Fruit fly (Drosophila melanogaster) whole organism, prepupa: Measurements from ENCODE around the gene sno.
A peak's percentile ranks its signal among the peaks of the same experiment; 100 is the strongest.

ENCODE experiments used
- CG10669 ChIP-seq: fragments of 200-800 bp; sonication (Bioruptor generic); optimal IDR thresholded peaks from 3 replicates; lab custom pipeline; 2018; ENCODE audit warnings: missing biosample characterization, mild to moderate bottlenecking, missing genetic modification characterization, moderate library complexity
- CG11294 ChIP-seq: fragments of 200-800 bp; sonication (Bioruptor generic); IDR thresholded peaks from 2 replicates; pipeline ENCODE4 v1.3.6; 2022; ENCODE audit warnings: missing biosample characterization, missing genetic modification characterization
- CG11902 ChIP-seq: fragments of 200-800 bp; sonication (Bioruptor generic); optimal IDR thresholded peaks from 3 replicates; lab custom pipeline; 2016; ENCODE audit warnings: missing biosample characterization, missing genetic modification characterization
- CG15336 ChIP-seq: fragments of 200-800 bp; sonication (Bioruptor generic); IDR thresholded peaks from 2 replicates; pipeline ENCODE4 v1.3.6; 2022; ENCODE audit warnings: missing biosample characterization, missing genetic modification characterization
- CG1621 ChIP-seq: fragments of 200-800 bp; sonication (Bioruptor generic); optimal IDR thresholded peaks from 3 replicates; lab custom pipeline; 2018; ENCODE audit warnings: missing biosample characterization, mild to moderate bottlenecking, missing genetic modification characterization
- CG16779 ChIP-seq: fragments of 200-800 bp; sonication (Bioruptor generic); optimal IDR thresholded peaks from 3 replicates; lab custom pipeline; 2017; ENCODE audit warnings: missing biosample characterization, mild to moderate bottlenecking, missing genetic modification characterization
- CG3032 ChIP-seq: fragments of 200-800 bp; optimal IDR thresholded peaks from 2 replicates; lab custom pipeline; 2019; ENCODE audit warnings: missing biosample characterization, mild to moderate bottlenecking, missing genetic modification characterization, moderate library complexity
- CG32006 ChIP-seq: fragments of 200-800 bp; sonication (Bioruptor generic); optimal IDR thresholded peaks from 3 replicates; lab custom pipeline; 2017; ENCODE audit warnings: missing biosample characterization, mild to moderate bottlenecking, missing genetic modification characterization
- CG6163 ChIP-seq: fragments of 200-800 bp; sonication (Bioruptor generic); IDR thresholded peaks from 3 replicates; pipeline ENCODE4 v1.3.6; 2022; ENCODE audit warnings: missing biosample characterization, missing genetic modification characterization
- CG6276 ChIP-seq: fragments of 200-800 bp; sonication (Bioruptor generic); optimal IDR thresholded peaks from 2 replicates; lab custom pipeline; 2017; ENCODE audit warnings: missing biosample characterization, mild to moderate bottlenecking, missing genetic modification characterization
- CG6792 ChIP-seq: fragments of 200-800 bp; sonication (Bioruptor generic); optimal IDR thresholded peaks from 3 replicates; lab custom pipeline; 2016; ENCODE audit warnings: missing biosample characterization, missing genetic modification characterization
- CG6808 ChIP-seq: fragments of 200-800 bp; sonication (Bioruptor generic); optimal IDR thresholded peaks from 3 replicates; lab custom pipeline; 2017; ENCODE audit warnings: missing biosample characterization, missing genetic modification characterization, mild to moderate bottlenecking, moderate library complexity, missing genetic modification reagents
- CG6854 ChIP-seq: fragments of 200-800 bp; sonication (Bioruptor generic); optimal IDR thresholded peaks from 2 replicates; lab custom pipeline; 2017; ENCODE audit warnings: missing biosample characterization, mild to moderate bottlenecking, missing genetic modification characterization
- CG7368 ChIP-seq: fragments of 200-800 bp; sonication (Bioruptor generic); optimal IDR thresholded peaks from 3 replicates; lab custom pipeline; 2016; ENCODE audit warnings: missing biosample characterization, missing genetic modification characterization
- CG8119 ChIP-seq: fragments of 200-800 bp; sonication (Bioruptor generic); IDR thresholded peaks from 3 replicates; pipeline ENCODE4 v1.3.6; 2022; ENCODE audit warnings: missing biosample characterization, missing genetic modification characterization
- CG8319 ChIP-seq: fragments of 200-800 bp; sonication (Bioruptor generic); optimal IDR thresholded peaks from 3 replicates; lab custom pipeline; 2016; ENCODE audit warnings: missing biosample characterization, missing genetic modification characterization
- CG8632 ChIP-seq: fragments of 200-800 bp; sonication (Bioruptor generic); optimal IDR thresholded peaks from 3 replicates; lab custom pipeline; 2016; ENCODE audit warnings: missing biosample characterization, missing genetic modification characterization
- CG9139 ChIP-seq: fragments of 200-800 bp; sonication (Bioruptor generic); optimal IDR thresholded peaks from 3 replicates; lab custom pipeline; 2017; ENCODE audit warnings: missing biosample characterization, mild to moderate bottlenecking, missing genetic modification characterization
- Eip75B ChIP-seq: fragments of 200-800 bp; sonication (Bioruptor generic); optimal IDR thresholded peaks from 3 replicates; lab custom pipeline; 2016; ENCODE audit warnings: missing biosample characterization, missing genetic modification characterization
- Eip78C ChIP-seq: fragments of 200-800 bp; sonication (Bioruptor generic); peaks from one replicate; lab custom pipeline; 2016; ENCODE audit warnings: missing biosample characterization, missing genetic modification characterization
- Ets21C ChIP-seq: fragments of 200-800 bp; sonication (Bioruptor generic); optimal IDR thresholded peaks from 3 replicates; lab custom pipeline; 2016; ENCODE audit warnings: missing biosample characterization, missing genetic modification characterization
- Gug ChIP-seq: fragments of 200-800 bp; sonication (Bioruptor generic); IDR thresholded peaks from 2 replicates; pipeline ENCODE4 v1.3.6; 2022; ENCODE audit warnings: missing biosample characterization, missing genetic modification characterization
- Hr38 ChIP-seq: sonication (Bioruptor generic); optimal IDR thresholded peaks from 2 replicates; lab custom pipeline; 2016; ENCODE audit warnings: missing biosample characterization, missing genetic modification characterization
- Hr39 ChIP-seq: fragments of 200-800 bp; sonication (Bioruptor generic); optimal IDR thresholded peaks from 2 replicates; lab custom pipeline; 2016; ENCODE audit warnings: missing biosample characterization, missing genetic modification characterization
- Hr4 ChIP-seq: fragments of 200-800 bp; sonication (Bioruptor generic); optimal IDR thresholded peaks from 3 replicates; lab custom pipeline; 2016; ENCODE audit warnings: missing biosample characterization, missing genetic modification characterization
- Met ChIP-seq: fragments of 200-800 bp; sonication (Bioruptor generic); optimal IDR thresholded peaks from 3 replicates; lab custom pipeline; 2016; ENCODE audit warnings: missing biosample characterization, missing genetic modification characterization
- OdsH ChIP-seq: fragments of 200-800 bp; sonication (Bioruptor generic); optimal IDR thresholded peaks from 3 replicates; lab custom pipeline; 2016; ENCODE audit warnings: missing biosample characterization, missing genetic modification characterization
- Sox102F ChIP-seq: fragments of 200-800 bp; sonication (Bioruptor generic); optimal IDR thresholded peaks from 2 replicates; lab custom pipeline; 2016; ENCODE audit warnings: missing biosample characterization, mild to moderate bottlenecking, missing genetic modification characterization
- Sox14 ChIP-seq: fragments of 200-800 bp; sonication (Bioruptor generic); optimal IDR thresholded peaks from 3 replicates; lab custom pipeline; 2016; ENCODE audit warnings: missing biosample characterization, missing genetic modification characterization
- Sox15 ChIP-seq: fragments of 200-800 bp; sonication (Bioruptor generic); optimal IDR thresholded peaks from 3 replicates; lab custom pipeline; 2016; ENCODE audit warnings: missing biosample characterization, missing genetic modification characterization
- achi ChIP-seq: fragments of 200-800 bp; sonication (Bioruptor generic); optimal IDR thresholded peaks from 3 replicates; lab custom pipeline; 2016; ENCODE audit warnings: missing biosample characterization, missing genetic modification characterization
- acj6 ChIP-seq: fragments of 200-800 bp; sonication (Bioruptor generic); optimal IDR thresholded peaks from 3 replicates; lab custom pipeline; 2016; ENCODE audit warnings: missing biosample characterization, missing genetic modification characterization
- dsx ChIP-seq: fragments of 200-800 bp; optimal IDR thresholded peaks from 3 replicates; lab custom pipeline; 2019; ENCODE audit warnings: missing biosample characterization, mild to moderate bottlenecking, missing genetic modification characterization, moderate library complexity; ENCODE audit not compliant: poor library complexity, severe bottlenecking
- eg ChIP-seq: fragments of 200-800 bp; sonication (Bioruptor generic); IDR thresholded peaks from 3 replicates; pipeline ENCODE4 v1.3.6; 2022; ENCODE audit warnings: missing biosample characterization, missing genetic modification characterization
- esn ChIP-seq: fragments of 200-800 bp; sonication (Bioruptor generic); optimal IDR thresholded peaks from 2 replicates; lab custom pipeline; 2016; ENCODE audit warnings: missing biosample characterization, mild to moderate bottlenecking, missing genetic modification characterization, moderate library complexity
- fkh ChIP-seq: fragments of 200-800 bp; sonication (Bioruptor generic); optimal IDR thresholded peaks from 3 replicates; lab custom pipeline; 2017; ENCODE audit warnings: missing biosample characterization, mild to moderate bottlenecking, missing genetic modification characterization, moderate library complexity
- lz ChIP-seq: fragments of 200-800 bp; sonication (Bioruptor generic); optimal IDR thresholded peaks from 3 replicates; lab custom pipeline; 2016; ENCODE audit warnings: missing biosample characterization, missing genetic modification characterization
- net ChIP-seq: fragments of 200-800 bp; sonication (Bioruptor generic); optimal IDR thresholded peaks from 3 replicates; lab custom pipeline; 2016; ENCODE audit warnings: missing biosample characterization, missing genetic modification characterization
- pdm3 ChIP-seq: fragments of 200-800 bp; sonication (Bioruptor generic); optimal IDR thresholded peaks from 3 replicates; lab custom pipeline; 2016; ENCODE audit warnings: missing biosample characterization, missing genetic modification characterization
- spab ChIP-seq: fragments of 200-800 bp; sonication (Bioruptor generic); optimal IDR thresholded peaks from 2 replicates; lab custom pipeline; 2017; ENCODE audit warnings: missing biosample characterization, mild to moderate bottlenecking, missing genetic modification characterization, missing genetic modification reagents
- svp ChIP-seq: fragments of 200-800 bp; sonication (Bioruptor generic); peaks from one replicate; lab custom pipeline; 2016; ENCODE audit warnings: missing biosample characterization, missing genetic modification characterization
- topi ChIP-seq: fragments of 200-800 bp; sonication (Bioruptor generic); optimal IDR thresholded peaks from 3 replicates; lab custom pipeline; 2016; ENCODE audit warnings: missing biosample characterization, missing genetic modification characterization
- vri ChIP-seq: fragments of 200-800 bp; sonication (Bioruptor generic); optimal IDR thresholded peaks from 3 replicates; lab custom pipeline; 2016; ENCODE audit warnings: missing biosample characterization, mild to moderate bottlenecking, missing genetic modification characterization

Gene sno

DNA sequence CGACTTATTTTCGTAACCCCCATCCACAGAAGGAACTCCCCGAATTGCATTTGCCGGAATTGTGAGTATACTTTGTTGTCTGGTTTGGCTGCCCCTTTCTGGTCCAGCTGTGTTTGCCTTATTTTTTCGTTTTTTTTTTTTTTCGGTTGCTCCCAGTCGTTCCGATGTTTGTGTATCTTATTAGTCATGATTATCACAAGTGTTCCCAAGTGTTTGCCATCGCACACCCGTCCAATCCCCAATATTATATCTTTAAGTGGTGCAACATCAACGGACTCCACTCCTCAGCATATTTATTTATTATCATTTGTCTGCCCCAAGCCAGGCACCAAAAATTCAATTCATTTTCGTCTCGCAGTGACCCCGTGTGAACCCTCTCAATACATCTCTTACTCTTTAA, 17.7 kb upstream of the sno start:
- TF ChIP-seq svp (GFP tag; lab: Kevin White, UChicago) (peak; percentile 16), vri (peak; percentile 29), dsx (GFP tag; lab: Kevin White, UChicago) (no peak), Sox102F (GFP tag; lab: Kevin White, UChicago) (no peak), fkh (peak; percentile 56)

dm6 chrX:13228208-13228606, 16.7 kb upstream of the sno start:
- TF ChIP-seq CG8119 (GFP tag; lab: Robert Waterston, UW) (no peak), Eip78C (GFP tag; lab: Kevin White, UChicago) (peak; percentile 8), eg (GFP tag; lab: Robert Waterston, UW) (no peak), CG6276 (GFP tag; lab: Kevin White, UChicago) (no peak)

- no peak for TF ChIP-seq pdm3 (GFP tag; lab: Kevin White, UChicago)
- TF ChIP-seq eg (GFP tag; lab: Robert Waterston, UW), result no peak
- TF ChIP-seq Hr4 (GFP tag; lab: Kevin White, UChicago), result no peak
- TF ChIP-seq CG32006 (GFP tag; lab: Kevin White, UChicago), result no peak
- TF ChIP-seq Sox15, result no peak
- no peak for TF ChIP-seq CG3032 (tag; lab: Kevin White, UChicago)
- TF ChIP-seq CG11902 (GFP tag; lab: Kevin White, UChicago), result no peak
- no peak for TF ChIP-seq Eip75B (GFP tag; lab: Kevin White, UChicago)
- TF ChIP-seq net (GFP tag; lab: Kevin White, UChicago), result no peak
- no peak for TF ChIP-seq CG16779 (tag; lab: Kevin White, UChicago)
- no peak for TF ChIP-seq CG6792 (GFP tag; lab: Kevin White, UChicago)
- TF ChIP-seq CG8632 (GFP tag; lab: Kevin White, UChicago), result no peak
- no peak for TF ChIP-seq Ets21C (GFP tag; lab: Kevin White, UChicago)
- TF ChIP-seq lz (GFP tag; lab: Kevin White, UChicago), result no peak
- no peak for TF ChIP-seq CG6163 (GFP tag; lab: Robert Waterston, UW)
These were observed 16.2 kb upstream of the sno start for dm6 chrX:13227505-13228207.

DNA sequence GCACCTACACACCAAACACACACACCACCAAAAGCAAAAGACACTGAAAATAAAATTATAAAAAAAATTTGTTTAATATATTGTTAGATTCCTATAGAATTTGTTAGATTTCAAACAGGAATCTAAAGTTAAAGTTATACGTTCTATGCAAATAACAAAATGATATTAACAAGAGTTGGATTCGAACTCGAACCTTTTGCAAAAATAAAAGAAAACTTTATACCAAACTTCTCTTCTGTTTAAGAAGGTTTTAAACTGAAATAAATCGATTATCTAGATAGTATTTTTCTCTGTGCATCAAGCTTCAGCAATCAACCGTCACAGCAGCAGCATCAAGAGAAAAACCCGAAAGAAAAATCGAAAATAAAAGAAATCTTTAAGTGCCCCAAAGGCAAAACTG, 15.0 kb upstream of the sno start:
- TF ChIP-seq OdsH (GFP tag; lab: Kevin White, UChicago) (peak; percentile 67), CG32006 (GFP tag; lab: Kevin White, UChicago) (peak; percentile 88), CG6792 (GFP tag; lab: Kevin White, UChicago) (peak; percentile 32), CG10669 (peak; percentile 48), Met (GFP tag; lab: Kevin White, UChicago) (peak; percentile 26), CG1621 (no peak), CG3032 (tag; lab: Kevin White, UChicago) (peak; percentile 63), CG6808 (GFP tag; lab: Kevin White, UChicago) (peak; percentile 11), Sox14 (GFP tag; lab: Kevin White, UChicago) (peak; percentile 27), achi (peak; percentile 71), CG7368 (GFP tag; lab: Kevin White, UChicago) (peak; percentile 59), net (GFP tag; lab: Kevin White, UChicago) (peak; percentile 58), acj6 (GFP tag; lab: Kevin White, UChicago) (peak; percentile 55), spab (GFP tag; lab: Kevin White, UChicago) (peak; percentile 44), topi (GFP tag; lab: Kevin White, UChicago) (peak; percentile 35), CG16779 (tag; lab: Kevin White, UChicago) (peak; percentile 58), Hr4 (GFP tag; lab: Kevin White, UChicago) (peak; percentile 78), CG6854 (no peak), pdm3 (GFP tag; lab: Kevin White, UChicago) (peak; percentile 57), vri (no peak), CG11294 (no peak), Hr39 (GFP tag; lab: Kevin White, UChicago) (no peak), CG8119 (GFP tag; lab: Robert Waterston, UW) (peak; percentile 82), CG8319 (GFP tag; lab: Kevin White, UChicago) (peak; percentile 19), CG9139 (GFP tag; lab: Kevin White, UChicago) (no peak), Hr38 (GFP tag; lab: Kevin White, UChicago) (no peak), svp (GFP tag; lab: Kevin White, UChicago) (peak; percentile 16), CG15336 (GFP tag; lab: Robert Waterston, UW) (peak; percentile 82), CG6276 (GFP tag; lab: Kevin White, UChicago) (peak; percentile 76), CG11902 (GFP tag; lab: Kevin White, UChicago) (peak; percentile 1), esn (peak; percentile 32), dsx (GFP tag; lab: Kevin White, UChicago) (no peak), Sox15 (no peak), Gug (GFP tag; lab: Robert Waterston, UW) (peak; percentile 47; the same call in 1 of the 2 replicates)
